Worm (Caenorhabditis elegans) whole organism, L1 larva: ENCODE results near the gene W08A12.3.

Source experiments
- C34B4.2 ChIP-seq: sonication (generic microtip); optimal IDR thresholded peaks from 2 replicates; lab custom pipeline; 2017; ENCODE audit warnings: mild to moderate bottlenecking, missing genetic modification characterization, missing compliant biosample characterization
- alr-1 ChIP-seq: fragments of 200-800 bp; sonication (Bioruptor generic); optimal IDR thresholded peaks from 2 replicates; lab custom pipeline; 2018; ENCODE audit warnings: borderline replicate concordance, mild to moderate bottlenecking, missing genetic modification characterization, missing compliant biosample characterization
- aly-2 ChIP-seq: fragments of 150-350 bp; optimal IDR thresholded peaks from 2 replicates; lab custom pipeline; 2014; ENCODE audit warnings: missing biosample characterization, missing genetic modification characterization
- ama-1 ChIP-seq: fragments of 150-350 bp; optimal IDR thresholded peaks from 2 replicates; lab custom pipeline; 2014
- blmp-1 ChIP-seq: fragments of 150-350 bp; optimal IDR thresholded peaks from 2 replicates; lab custom pipeline; 2014; ENCODE audit warnings: missing biosample characterization, missing genetic modification characterization
- ceh-82 ChIP-seq, 3 experiments: fragments of 150-350 bp in 1 of 3; sonication (generic microtip) in 2 of 3; optimal IDR thresholded peaks; 2 replicates each; lab custom pipeline; 2014 to 2017; ENCODE audit warnings: missing biosample characterization in 3 of 3, missing genetic modification characterization in 3 of 3
- ceh-90 ChIP-seq: sonication (generic microtip); optimal IDR thresholded peaks from 2 replicates; lab custom pipeline; 2016; ENCODE audit warnings: missing genetic modification characterization, missing compliant biosample characterization
- dsc-1 ChIP-seq: sonication (generic microtip); optimal IDR thresholded peaks from 2 replicates; lab custom pipeline; 2016; ENCODE audit warnings: mild to moderate bottlenecking, missing genetic modification characterization, missing compliant biosample characterization
- efl-1 ChIP-seq, 4 experiments: fragments of 150-350 bp; optimal IDR thresholded peaks in 3 of 4; peaks in 1 of 4; 1 replicate in 1 of 4; 2 replicates in 3 of 4; lab custom pipeline; 2014; ENCODE audit warnings: missing biosample characterization in 2 of 4, missing genetic modification characterization in 2 of 4, missing genetic modification reagents in 2 of 4
- elt-2 ChIP-seq: sonication (generic microtip); optimal IDR thresholded peaks from 2 replicates; lab custom pipeline; 2016; ENCODE audit warnings: missing genetic modification characterization, mild to moderate bottlenecking, inconsistent platforms, missing compliant biosample characterization, missing genetic modification reagents
- elt-3 ChIP-seq, 6 experiments: fragments of 150-350 bp in 1 of 6; sonication (generic microtip); optimal IDR thresholded peaks; 2 replicates each; lab custom pipeline; 2017 to 2018; ENCODE audit warnings: missing biosample characterization in 6 of 6, missing genetic modification characterization in 6 of 6, inconsistent platforms in 1 of 6
- hlh-4 ChIP-seq: sonication (generic microtip); optimal IDR thresholded peaks from 2 replicates; lab custom pipeline; 2016; ENCODE audit warnings: mild to moderate bottlenecking, missing genetic modification characterization, missing compliant biosample characterization
- hpl-2 ChIP-seq: fragments of 150-350 bp; optimal IDR thresholded peaks from 2 replicates; lab custom pipeline; 2014; ENCODE audit warnings: missing biosample characterization, missing genetic modification reagents, missing genetic modification characterization
- lin-14 ChIP-seq: fragments of 200-800 bp; sonication (Bioruptor generic); optimal IDR thresholded peaks from 2 replicates; lab custom pipeline; 2018; ENCODE audit warnings: mild to moderate bottlenecking, missing genetic modification characterization, moderate library complexity, missing compliant biosample characterization
- lin-35 ChIP-seq, 2 experiments: fragments of 150-350 bp; optimal IDR thresholded peaks; 2 replicates each; lab custom pipeline; 2014; ENCODE audit warnings: missing biosample characterization in 2 of 2, missing genetic modification characterization in 2 of 2, missing genetic modification reagents in 2 of 2
- mdl-1 ChIP-seq, 2 experiments: fragments of 150-350 bp; optimal IDR thresholded peaks; 2 replicates each; lab custom pipeline; 2014 to 2017; ENCODE audit warnings: missing biosample characterization in 2 of 2, missing genetic modification characterization in 2 of 2, inconsistent platforms in 1 of 2
- mef-2 ChIP-seq: fragments of 150-350 bp; optimal IDR thresholded peaks from 2 replicates; lab custom pipeline; 2014; ENCODE audit warnings: missing biosample characterization, missing genetic modification characterization
- nhr-12 ChIP-seq: sonication (generic microtip); optimal IDR thresholded peaks from 2 replicates; lab custom pipeline; 2017; ENCODE audit warnings: missing biosample characterization, missing genetic modification characterization
- nhr-20 ChIP-seq: sonication (generic microtip); optimal IDR thresholded peaks from 2 replicates; lab custom pipeline; 2016; ENCODE audit warnings: mild to moderate bottlenecking, missing genetic modification characterization, missing compliant biosample characterization
- nhr-28 ChIP-seq: fragments of 150-350 bp; optimal IDR thresholded peaks from 2 replicates; lab custom pipeline; 2014; ENCODE audit warnings: missing biosample characterization, missing genetic modification characterization
- nhr-71 ChIP-seq: sonication (generic microtip); optimal IDR thresholded peaks from 2 replicates; lab custom pipeline; 2016; ENCODE audit warnings: mild to moderate bottlenecking, missing genetic modification characterization, moderate library complexity, missing compliant biosample characterization
- nhr-85 ChIP-seq: sonication (generic microtip); peaks from one replicate; lab custom pipeline; 2016; ENCODE audit warnings: missing genetic modification characterization, inconsistent platforms, missing compliant biosample characterization
- nhr-90 ChIP-seq: sonication (generic microtip); optimal IDR thresholded peaks from 2 replicates; lab custom pipeline; 2016; ENCODE audit warnings: mild to moderate bottlenecking, missing genetic modification characterization, missing compliant biosample characterization; ENCODE audit not compliant: poor library complexity
- pag-3 ChIP-seq: sonication (generic microtip); optimal IDR thresholded peaks from 2 replicates; lab custom pipeline; 2017; ENCODE audit warnings: missing genetic modification characterization, mild to moderate bottlenecking, missing compliant biosample characterization, antibody characterized with exemption, borderline replicate concordance; ENCODE audit not compliant: insufficient read depth
- pqm-1 ChIP-seq: sonication (generic microtip); optimal IDR thresholded peaks from 3 replicates; lab custom pipeline; 2017; ENCODE audit warnings: missing biosample characterization, missing genetic modification characterization
- rnt-1 ChIP-seq: sonication (generic microtip); optimal IDR thresholded peaks from 2 replicates; lab custom pipeline; 2016; ENCODE audit warnings: mild to moderate bottlenecking, missing genetic modification characterization, moderate library complexity, missing compliant biosample characterization
- snpc-4 ChIP-seq: fragments of 150-350 bp; optimal IDR thresholded peaks from 2 replicates; lab custom pipeline; 2014; ENCODE audit warnings: missing biosample characterization, missing genetic modification characterization
- snu-23 ChIP-seq: sonication (generic microtip); optimal IDR thresholded peaks from 2 replicates; lab custom pipeline; 2016; ENCODE audit warnings: missing genetic modification characterization, missing compliant biosample characterization
- tbx-2 ChIP-seq: sonication (generic microtip); optimal IDR thresholded peaks from 2 replicates; lab custom pipeline; 2016; ENCODE audit warnings: missing genetic modification characterization, missing compliant biosample characterization
- unc-130 ChIP-seq: fragments of 150-350 bp; optimal IDR thresholded peaks from 2 replicates; lab custom pipeline; 2017; ENCODE audit warnings: missing biosample characterization, missing genetic modification characterization, inconsistent platforms
- unc-62 ChIP-seq: fragments of 150-350 bp; optimal IDR thresholded peaks from 2 replicates; lab custom pipeline; 2014; ENCODE audit warnings: missing biosample characterization, missing genetic modification reagents, missing genetic modification characterization
- unc-86 ChIP-seq: sonication (generic microtip); optimal IDR thresholded peaks from 2 replicates; lab custom pipeline; 2016; ENCODE audit warnings: missing genetic modification characterization, missing compliant biosample characterization
- vab-15 ChIP-seq: sonication (generic microtip); optimal IDR thresholded peaks from 2 replicates; lab custom pipeline; 2017; ENCODE audit warnings: missing genotype, mild to moderate bottlenecking, missing genetic modification characterization, missing compliant biosample characterization
- zag-1 ChIP-seq: fragments of 150-350 bp; optimal IDR thresholded peaks from 2 replicates; lab custom pipeline; 2014; ENCODE audit warnings: missing biosample characterization, missing genetic modification characterization

The W08A12.3 gene

ce11 chrV:3682553-3682952, at the start of gene W08A12.3:
TSS of gene W08A12.3 (plus strand) at chrV:3682853.
- TF ChIP-seq nhr-28 (tag; lab: Kevin White, UChicago) (no peak), blmp-1 (peak; percentile 21), snpc-4 (tag; lab: Kevin White, UChicago) (no peak), alr-1 (tag; lab: Kevin White, UChicago) (no peak), nhr-85 (tag; lab: Kevin White, UChicago) (peak; percentile 5), lin-35 (GFP tag; optimal IDR thresholded peaks at IDR 0.05; lab: Kevin White, UChicago) (no peak)
- TF ChIP-seq, all 84 proteins: peak for 2

- TF ChIP-seq hlh-4 (tag; lab: Kevin White, UChicago) (no peak), mef-2 (tag; lab: Kevin White, UChicago) (no peak), ceh-90 (tag; lab: Kevin White, UChicago) (no peak), nhr-12 (tag; lab: Kevin White, UChicago) (no peak), unc-62 (GFP tag; lab: Kevin White, UChicago) (no peak), efl-1 (optimal IDR thresholded peaks at IDR 0.05; lab: Kevin White, UChicago) (no peak), efl-1 (GFP tag; optimal IDR thresholded peaks at IDR 0.05 in 1 of 2; lab: Kevin White, UChicago) (no peak), zag-1 (tag; lab: Kevin White, UChicago) (no peak)
Measured at ce11 chrV:3633041-3633440, 49.6 kb upstream of the W08A12.3 start, which contains the start of gene F59B1.2. TSS of gene F59B1.2 (plus strand) at chrV:3633341.

- TF ChIP-seq nhr-90 (tag; lab: Kevin White, UChicago) (peak; percentile 15), ama-1 (lab: Kevin White, UChicago) (no peak), lin-35 (GFP tag; optimal IDR thresholded peaks at IDR 0.05; lab: Kevin White, UChicago) (peak in 1 of 2 experiments; percentile 53), mdl-1 (tag; optimal IDR thresholded peaks at IDR 0.05; lab: Kevin White, UChicago) (peak in 1 of 2 experiments; percentile 13), nhr-71 (tag; lab: Kevin White, UChicago) (peak; percentile 54), nhr-20 (tag; lab: Kevin White, UChicago) (peak; percentile 33), elt-2 (tag; lab: Kevin White, UChicago) (peak; percentile 92), dsc-1 (no peak), efl-1 (optimal IDR thresholded peaks at IDR 0.05; lab: Kevin White, UChicago) (no peak), efl-1 (GFP tag; optimal IDR thresholded peaks at IDR 0.05 in 1 of 2; lab: Kevin White, UChicago) (peak in 1 of 2 experiments; percentile 93), vab-15 (tag; lab: Kevin White, UChicago) (no peak)
Measured at ce11 chrV:3634293-3635016, 48.2 kb upstream of the W08A12.3 start.

ce11 chrV:3637086-3637485, 45.6 kb upstream of the W08A12.3 start, which contains the start of gene srx-41:
TSS of gene srx-41 (minus strand) at chrV:3637186.
- TF ChIP-seq blmp-1 (no peak), pag-3 (tag; lab: Kevin White, UChicago) (no peak), ceh-82 (tag; optimal IDR thresholded peaks at IDR 0.05; lab: Kevin White, UChicago) (no peak), unc-86 (no peak), vab-15 (tag; lab: Kevin White, UChicago) (no peak), zag-1 (tag; lab: Kevin White, UChicago) (no peak), nhr-85 (tag; lab: Kevin White, UChicago) (no peak), elt-2 (tag; lab: Kevin White, UChicago) (no peak), snu-23 (GFP tag; lab: Kevin White, UChicago) (no peak), ama-1 (lab: Kevin White, UChicago) (no peak), elt-3 (tag; optimal IDR thresholded peaks at IDR 0.05; lab: Kevin White, UChicago) (no peak), C34B4.2 (tag; lab: Kevin White, UChicago) (no peak), pqm-1 (tag; lab: Kevin White, UChicago) (no peak), rnt-1 (tag; lab: Kevin White, UChicago) (no peak), unc-130 (tag; lab: Kevin White, UChicago) (no peak), lin-14 (GFP tag; lab: Kevin White, UChicago) (no peak), aly-2 (tag; lab: Kevin White, UChicago) (no peak), hpl-2 (no peak), tbx-2 (tag; lab: Kevin White, UChicago) (no peak)
